Fruit fly (Drosophila melanogaster) whole organism, embryonic: Measurements from ENCODE around the gene Cep97.

Experiments
- Abd-B ChIP-seq: fragments of 200-800 bp; sonication (Bioruptor generic); optimal IDR thresholded peaks from 2 replicates; lab custom pipeline; 2018; ENCODE audit warnings: missing biosample characterization, mild to moderate bottlenecking, missing genetic modification characterization, moderate library complexity
- CG10543 ChIP-seq: fragments of 200-800 bp; sonication (Bioruptor generic); optimal IDR thresholded peaks from 3 replicates; lab custom pipeline; 2017; ENCODE audit warnings: missing biosample characterization, mild to moderate bottlenecking, missing genetic modification characterization, moderate library complexity
- CG11695 ChIP-seq: fragments of 200-800 bp; sonication (Bioruptor generic); IDR thresholded peaks from 3 replicates; pipeline ENCODE4 v1.3.6; 2022; ENCODE audit warnings: missing biosample characterization, missing genetic modification characterization
- CG12104 ChIP-seq: fragments of 200-800 bp; sonication (Bioruptor generic); optimal IDR thresholded peaks from 3 replicates; lab custom pipeline; 2016; ENCODE audit warnings: missing biosample characterization, missing genetic modification characterization
- CG12391 ChIP-seq: fragments of 200-800 bp; sonication (Bioruptor generic); optimal IDR thresholded peaks from 3 replicates; lab custom pipeline; 2018; ENCODE audit warnings: missing biosample characterization, mild to moderate bottlenecking, missing genetic modification characterization, moderate library complexity
- CG12744 ChIP-seq: fragments of 200-800 bp; sonication (Bioruptor generic); optimal IDR thresholded peaks from 2 replicates; lab custom pipeline; 2016; ENCODE audit warnings: missing biosample characterization, missing genetic modification characterization
- CG14050 ChIP-seq: fragments of 200-800 bp; sonication (Bioruptor generic); IDR thresholded peaks from 3 replicates; pipeline ENCODE4 v1.3.6; 2022; ENCODE audit warnings: missing biosample characterization, missing genetic modification characterization
- CG14441 ChIP-seq: fragments of 200-800 bp; sonication (Bioruptor generic); IDR thresholded peaks from 2 replicates; pipeline ENCODE4 v1.3.6; 2022; ENCODE audit warnings: missing biosample characterization, missing genetic modification characterization
- CG15011 ChIP-seq: fragments of 200-800 bp; sonication (Bioruptor generic); optimal IDR thresholded peaks from 3 replicates; lab custom pipeline; 2018; ENCODE audit warnings: missing biosample characterization, mild to moderate bottlenecking, missing genetic modification characterization
- CG1529 ChIP-seq: fragments of 200-800 bp; sonication (Bioruptor generic); optimal IDR thresholded peaks from 3 replicates; lab custom pipeline; 2018; ENCODE audit warnings: missing biosample characterization, missing genetic modification characterization
- CG15479 ChIP-seq: fragments of 200-800 bp; sonication (Bioruptor generic); optimal IDR thresholded peaks from 3 replicates; lab custom pipeline; 2019; ENCODE audit warnings: missing biosample characterization, mild to moderate bottlenecking, missing genetic modification characterization, moderate library complexity
- CG1602 ChIP-seq: fragments of 200-800 bp; sonication (Bioruptor generic); optimal IDR thresholded peaks from 3 replicates; lab custom pipeline; 2016; ENCODE audit warnings: missing biosample characterization, missing genetic modification characterization
- CG17912 ChIP-seq: fragments of 200-800 bp; sonication (Bioruptor generic); optimal IDR thresholded peaks from 2 replicates; lab custom pipeline; 2018; ENCODE audit warnings: missing biosample characterization, mild to moderate bottlenecking, missing genetic modification characterization
- CG1792 ChIP-seq: fragments of 200-800 bp; sonication (Bioruptor generic); optimal IDR thresholded peaks from 2 replicates; lab custom pipeline; 2016; ENCODE audit warnings: missing biosample characterization, missing genetic modification characterization
- CG30020 ChIP-seq: fragments of 200-800 bp; optimal IDR thresholded peaks from 2 replicates; lab custom pipeline; 2019; ENCODE audit warnings: missing biosample characterization, mild to moderate bottlenecking, missing genetic modification characterization, moderate library complexity
- CG30403 ChIP-seq: fragments of 200-800 bp; sonication (Bioruptor generic); optimal IDR thresholded peaks from 3 replicates; lab custom pipeline; 2016; ENCODE audit warnings: missing biosample characterization, missing genetic modification characterization
- CG3281 ChIP-seq: fragments of 200-800 bp; sonication (Bioruptor generic); optimal IDR thresholded peaks from 3 replicates; lab custom pipeline; 2017; ENCODE audit warnings: missing biosample characterization, mild to moderate bottlenecking, missing genetic modification characterization
- CG5180 ChIP-seq: fragments of 200-800 bp; sonication (Bioruptor generic); optimal IDR thresholded peaks from 3 replicates; lab custom pipeline; 2017; ENCODE audit warnings: missing biosample characterization, missing genetic modification characterization, mild to moderate bottlenecking, moderate library complexity, missing genetic modification reagents
- CG6254 ChIP-seq: fragments of 200-800 bp; sonication (Bioruptor generic); optimal IDR thresholded peaks from 3 replicates; lab custom pipeline; 2017; ENCODE audit warnings: mild to moderate bottlenecking, missing biosample characterization, missing genetic modification reagents, missing genetic modification characterization
- CG6272 ChIP-seq: fragments of 200-800 bp; sonication (Bioruptor generic); IDR thresholded peaks from 2 replicates; pipeline ENCODE4 v1.3.6; 2022; ENCODE audit warnings: missing biosample characterization, missing genetic modification characterization
- CG6854 ChIP-seq: fragments of 200-800 bp; sonication (Bioruptor generic); optimal IDR thresholded peaks from 3 replicates; lab custom pipeline; 2017; ENCODE audit warnings: missing biosample characterization, mild to moderate bottlenecking, missing genetic modification characterization
- CG7372 ChIP-seq: fragments of 200-800 bp; sonication (Bioruptor generic); IDR thresholded peaks from 2 replicates; pipeline ENCODE4 v1.3.6; 2022; ENCODE audit warnings: missing biosample characterization, missing genetic modification characterization
- CG7839 ChIP-seq: fragments of 200-800 bp; sonication (Bioruptor generic); optimal IDR thresholded peaks from 3 replicates; lab custom pipeline; 2018; ENCODE audit warnings: missing biosample characterization, mild to moderate bottlenecking, missing genetic modification characterization, moderate library complexity
- CG9817 ChIP-seq: fragments of 200-800 bp; sonication (Bioruptor generic); optimal IDR thresholded peaks from 2 replicates; lab custom pipeline; 2018; ENCODE audit warnings: missing biosample characterization, mild to moderate bottlenecking, missing genetic modification characterization, moderate library complexity
- CHES-1-like ChIP-seq: fragments of 200-800 bp; sonication (Bioruptor generic); optimal IDR thresholded peaks from 2 replicates; lab custom pipeline; 2016; ENCODE audit warnings: missing biosample characterization, missing genetic modification characterization
- Dip3 ChIP-seq: fragments of 200-800 bp; sonication (Bioruptor generic); optimal IDR thresholded peaks from 3 replicates; lab custom pipeline; 2016; ENCODE audit warnings: missing biosample characterization, missing genetic modification characterization
- Lpt ChIP-seq: fragments of >200 bp; optimal IDR thresholded peaks from 2 replicates; lab custom pipeline; 2018; ENCODE audit warnings: missing biosample characterization, missing genetic modification characterization
- Med ChIP-seq: fragments of 200-800 bp; sonication (Bioruptor generic); peaks from one replicate; lab custom pipeline; 2016; ENCODE audit warnings: missing biosample characterization, missing genetic modification characterization, mild to moderate bottlenecking, inconsistent platforms, moderate library complexity
- Myb ChIP-seq: fragments of 200-800 bp; sonication (Bioruptor generic); optimal IDR thresholded peaks from 2 replicates; lab custom pipeline; 2016; ENCODE audit warnings: missing biosample characterization, missing genetic modification characterization
- bab2 ChIP-seq: fragments of 200-800 bp; sonication (Bioruptor generic); optimal IDR thresholded peaks from 2 replicates; lab custom pipeline; 2016; ENCODE audit warnings: missing biosample characterization, missing genetic modification characterization
- bigmax ChIP-seq: fragments of 200-800 bp; sonication (Bioruptor generic); optimal IDR thresholded peaks from 2 replicates; lab custom pipeline; 2018; ENCODE audit warnings: missing biosample characterization, mild to moderate bottlenecking, missing genetic modification characterization
- btn ChIP-seq: fragments of 200-800 bp; sonication (Bioruptor generic); optimal IDR thresholded peaks from 2 replicates; lab custom pipeline; 2016; ENCODE audit warnings: missing biosample characterization, missing genetic modification characterization
- dan ChIP-seq: fragments of 200-800 bp; sonication (Bioruptor generic); IDR thresholded peaks from 2 replicates; pipeline ENCODE4 v1.3.6; 2022; ENCODE audit warnings: missing biosample characterization, missing genetic modification characterization
- dimm ChIP-seq: fragments of 200-800 bp; sonication (Bioruptor generic); IDR thresholded peaks from 2 replicates; pipeline ENCODE4 v1.3.6; 2022; ENCODE audit warnings: missing biosample characterization, missing genetic modification characterization
- eve ChIP-seq, 2 experiments: fragments of >200 bp; optimal IDR thresholded peaks; 2 replicates each; lab custom pipeline; 2017; ENCODE audit warnings: missing biosample characterization in 2 of 2, missing genetic modification characterization in 2 of 2
- ewg ChIP-seq: fragments of 200-800 bp; sonication (Bioruptor generic); optimal IDR thresholded peaks from 3 replicates; lab custom pipeline; 2017; ENCODE audit warnings: mild to moderate bottlenecking, missing biosample characterization, missing genetic modification reagents, missing genetic modification characterization
- fd3F ChIP-seq: fragments of 200-800 bp; sonication (Bioruptor generic); optimal IDR thresholded peaks from 2 replicates; lab custom pipeline; 2018; ENCODE audit warnings: missing biosample characterization, mild to moderate bottlenecking, missing genetic modification characterization, moderate library complexity
- fd96Cb ChIP-seq: fragments of 200-800 bp; sonication (Bioruptor generic); optimal IDR thresholded peaks from 2 replicates; lab custom pipeline; 2018; ENCODE audit warnings: missing biosample characterization, mild to moderate bottlenecking, missing genetic modification characterization, moderate library complexity
- hkb ChIP-seq, 2 experiments: fragments of 200-800 bp in 1 of 2; fragments of >200 bp in 1 of 2; sonication (Bioruptor generic) in 1 of 2; IDR thresholded peaks in 1 of 2; optimal IDR thresholded peaks in 1 of 2; 2 replicates each; pipeline versions ENCODE4 v1.3.6 to Lab custom; 2017 to 2022; ENCODE audit warnings: missing biosample characterization in 1 of 2, missing genetic modification characterization in 1 of 2
- lab ChIP-seq: fragments of 200-800 bp; sonication (Bioruptor generic); optimal IDR thresholded peaks from 3 replicates; lab custom pipeline; 2017; ENCODE audit warnings: missing biosample characterization, missing genetic modification characterization, mild to moderate bottlenecking, moderate library complexity, missing genetic modification reagents
- onecut ChIP-seq: fragments of 200-800 bp; sonication (Bioruptor generic); IDR thresholded peaks from 2 replicates; pipeline ENCODE4 v1.3.6; 2022; ENCODE audit warnings: missing biosample characterization, missing genetic modification characterization
- org-1 ChIP-seq: fragments of 200-800 bp; sonication (Bioruptor generic); optimal IDR thresholded peaks from 2 replicates; lab custom pipeline; 2017; ENCODE audit warnings: missing biosample characterization, missing genetic modification characterization
- row ChIP-seq: fragments of 200-800 bp; sonication (Bioruptor generic); IDR thresholded peaks from 3 replicates; pipeline ENCODE4 v1.3.6; 2022; ENCODE audit warnings: missing biosample characterization, missing genetic modification characterization
- sens-2 ChIP-seq: fragments of 200-800 bp; sonication (Bioruptor generic); IDR thresholded peaks from 2 replicates; pipeline ENCODE4 v1.3.6; 2022; ENCODE audit warnings: missing biosample characterization, missing genetic modification characterization
- sim ChIP-seq: fragments of 200-800 bp; sonication (Bioruptor generic); IDR thresholded peaks from 2 replicates; pipeline ENCODE4 v1.3.6; 2022; ENCODE audit warnings: missing biosample characterization, missing genetic modification characterization
- slou ChIP-seq: fragments of 200-800 bp; sonication (Bioruptor generic); optimal IDR thresholded peaks from 3 replicates; lab custom pipeline; 2016; ENCODE audit warnings: missing biosample characterization, missing genetic modification characterization
- ssp ChIP-seq: fragments of 200-800 bp; sonication (Bioruptor generic); IDR thresholded peaks from 2 replicates; pipeline ENCODE4 v1.3.6; 2022; ENCODE audit warnings: missing biosample characterization, missing genetic modification characterization
- tgo ChIP-seq: fragments of 200-800 bp; sonication (Bioruptor generic); IDR thresholded peaks from 3 replicates; pipeline ENCODE4 v1.3.6; 2022; ENCODE audit warnings: missing biosample characterization, missing genetic modification characterization
- ttk ChIP-seq: fragments of 200-800 bp; sonication (Bioruptor generic); IDR thresholded peaks from 2 replicates; pipeline ENCODE4 v2.1.2; 2022; ENCODE audit warnings: missing biosample characterization, missing genetic modification characterization
- usp ChIP-seq: fragments of >200 bp; optimal IDR thresholded peaks from 2 replicates; lab custom pipeline; 2017; ENCODE audit warnings: missing biosample characterization, missing genetic modification characterization
- vnd ChIP-seq: fragments of 200-800 bp; sonication (Bioruptor generic); IDR thresholded peaks from 3 replicates; pipeline ENCODE4 v1.3.6; 2022; ENCODE audit warnings: missing biosample characterization, missing genetic modification characterization; ENCODE audit not compliant: partially characterized antibody
- zen ChIP-seq: fragments of 200-800 bp; sonication (Bioruptor generic); optimal IDR thresholded peaks from 3 replicates; lab custom pipeline; 2018; ENCODE audit warnings: missing biosample characterization, mild to moderate bottlenecking, missing genetic modification characterization, moderate library complexity

Gene Cep97

DNA sequence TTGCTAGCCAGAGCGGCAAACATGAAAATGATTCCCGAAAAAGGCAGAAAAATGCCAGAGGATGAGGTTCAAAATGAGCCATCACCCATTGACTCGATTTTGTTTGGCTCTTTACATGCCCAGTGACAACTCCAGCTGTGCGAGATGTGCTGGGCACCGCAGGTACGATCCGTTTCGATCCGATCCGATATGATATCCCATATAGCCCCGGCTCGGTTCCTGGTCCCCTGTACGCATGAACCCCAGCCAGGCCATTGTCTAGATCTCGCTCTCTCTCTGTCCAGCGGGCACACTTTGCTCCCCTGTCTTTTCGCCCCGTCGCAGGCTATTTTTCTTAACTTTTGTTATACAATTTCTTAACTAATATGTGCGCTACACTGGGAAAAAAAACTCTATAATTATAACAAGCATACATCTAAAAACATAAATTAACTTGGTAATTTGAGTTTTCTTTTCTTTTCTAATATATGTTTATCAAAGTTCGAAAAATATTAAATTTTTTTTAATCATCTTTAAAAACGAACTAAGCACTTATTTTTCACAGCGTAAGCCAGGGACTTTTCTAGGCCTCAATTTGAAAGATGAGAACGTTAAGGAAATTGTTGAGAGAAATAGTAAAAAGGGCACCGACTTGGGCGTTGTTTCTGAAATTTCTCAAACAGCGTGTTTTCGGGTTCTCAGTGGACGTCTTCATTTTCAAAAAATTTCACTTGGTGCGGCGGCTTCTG, 39.9 kb upstream of the Cep97 start (continued):
- TF ChIP-seq ssp (no peak), Med (GFP tag; lab: Kevin White, UChicago) (peak; percentile 75), CG30020 (tag; lab: Kevin White, UChicago) (peak; percentile 63), CG1529 (peak; percentile 76), CG12104 (peak; percentile 71), CG12391 (tag; lab: Kevin White, UChicago) (peak; percentile 92), CG14441 (GFP tag; lab: Robert Waterston, UW) (no peak), bab2 (peak; percentile 54), CG11695 (GFP tag; lab: Robert Waterston, UW) (peak; percentile 61; the same call in 2 of the 3 replicates), Dip3 (no peak), ttk (GFP tag; lab: Robert Waterston, UW) (no peak), Myb (GFP tag; lab: Kevin White, UChicago) (peak; percentile 8), CG17912 (GFP tag; lab: Kevin White, UChicago) (no peak), fd3F (GFP tag; lab: Kevin White, UChicago) (no peak), CG5180 (GFP tag; lab: Kevin White, UChicago) (peak; percentile 8), row (peak; percentile 74), Lpt (GFP tag; lab: Kevin White, UChicago) (no peak), CG6272 (GFP tag; lab: Robert Waterston, UW) (no peak), CG15011 (GFP tag; lab: Kevin White, UChicago) (peak; percentile 42), sens-2 (GFP tag; lab: Robert Waterston, UW) (peak; percentile 72), dan (GFP tag; lab: Robert Waterston, UW) (peak; percentile 75; the same call in 1 of the 2 replicates), bigmax (GFP tag; lab: Kevin White, UChicago) (no peak), fd96Cb (tag; lab: Kevin White, UChicago) (peak; percentile 79), CG12744 (GFP tag; lab: Kevin White, UChicago) (peak; percentile 43), hkb (optimal IDR thresholded peaks at IDR 0.05; lab: Kevin White, UChicago) (no peak), hkb (GFP tag; IDR thresholded peaks at IDR 0.05; lab: Robert Waterston, UW) (peak; percentile 40; the same call in 1 of the 2 replicates), CG30403 (peak; percentile 74), org-1 (GFP tag; lab: Kevin White, UChicago) (peak; percentile 45), Abd-B (GFP tag; lab: Kevin White, UChicago) (peak; percentile 49), eve (GFP tag; optimal IDR thresholded peaks at IDR 0.05; lab: Kevin White, UChicago) (peak; percentile 45 to 59), ewg (peak; percentile 38), dimm (GFP tag; lab: Robert Waterston, UW) (no peak), sim (GFP tag; lab: Robert Waterston, UW) (peak; percentile 70), CG1792 (no peak), CG6254 (GFP tag; lab: Kevin White, UChicago) (peak; percentile 76), CG1602 (GFP tag; lab: Kevin White, UChicago) (peak; percentile 79), vnd (GFP tag; lab: Robert Waterston, UW) (no peak), CG3281 (no peak), CG9817 (tag; lab: Kevin White, UChicago) (no peak), onecut (GFP tag; lab: Robert Waterston, UW) (peak; percentile 51)

DNA sequence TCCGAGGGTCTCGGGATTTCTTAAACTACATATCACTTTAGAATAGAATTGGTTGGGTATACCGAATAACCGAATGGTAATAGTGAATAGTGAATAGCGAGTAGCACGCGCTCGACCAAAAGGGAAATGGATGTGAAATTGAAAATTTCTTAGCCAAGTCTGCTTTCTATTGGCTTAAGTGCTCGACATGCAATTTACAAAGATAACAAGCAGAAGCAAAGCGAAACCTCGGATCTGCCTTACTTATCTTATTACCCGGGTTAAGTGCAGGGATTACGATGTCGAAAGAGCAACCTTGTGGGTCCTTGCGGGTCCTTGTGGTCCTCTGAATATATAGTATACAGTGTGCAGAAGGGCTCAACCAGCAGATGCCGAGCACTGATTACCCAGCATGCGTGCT, 38.3 kb upstream of the Cep97 start:
- TF ChIP-seq CG7839 (tag; lab: Kevin White, UChicago) (no peak), CG6854 (GFP tag; lab: Kevin White, UChicago) (no peak), CHES-1-like (GFP tag; lab: Kevin White, UChicago) (no peak), CG14050 (GFP tag; lab: Robert Waterston, UW) (no peak), btn (GFP tag; lab: Kevin White, UChicago) (no peak), slou (no peak), usp (no peak), CG10543 (no peak), CG7372 (GFP tag; lab: Robert Waterston, UW) (no peak), zen (tag; lab: Kevin White, UChicago) (peak; percentile 23), lab (GFP tag; lab: Kevin White, UChicago) (no peak), tgo (GFP tag; lab: Robert Waterston, UW) (no peak), CG15479 (GFP tag; lab: Kevin White, UChicago) (peak; percentile 58)
